Worm (Caenorhabditis elegans) whole organism, L1 larva: ENCODE data around the gene C29E4.15.

Experiments used
- C04F5.9 ChIP-seq: sonication (generic microtip); optimal IDR thresholded peaks from 2 replicates; lab custom pipeline; 2016; ENCODE audit warnings: missing genetic modification characterization, missing compliant biosample characterization
- Y116A8C.19 ChIP-seq: sonication (generic microtip); optimal IDR thresholded peaks from 2 replicates; lab custom pipeline; 2016; ENCODE audit warnings: missing compliant biosample characterization, missing genetic modification characterization, borderline replicate concordance
- aha-1 ChIP-seq: fragments of 150-350 bp; optimal IDR thresholded peaks from 2 replicates; lab custom pipeline; 2014; ENCODE audit warnings: missing biosample characterization, missing genetic modification characterization
- ama-1 ChIP-seq: fragments of 150-350 bp; optimal IDR thresholded peaks from 2 replicates; lab custom pipeline; 2014
- blmp-1 ChIP-seq: fragments of 150-350 bp; optimal IDR thresholded peaks from 2 replicates; lab custom pipeline; 2014; ENCODE audit warnings: missing biosample characterization, missing genetic modification characterization
- ceh-63 ChIP-seq: fragments of 200-800 bp; sonication (Bioruptor generic); optimal IDR thresholded peaks from 2 replicates; lab custom pipeline; 2018; ENCODE audit warnings: mild to moderate bottlenecking, missing genetic modification characterization, missing compliant biosample characterization
- ceh-82 ChIP-seq, 3 experiments: fragments of 150-350 bp in 1 of 3; sonication (generic microtip) in 2 of 3; optimal IDR thresholded peaks; 2 replicates each; lab custom pipeline; 2014 to 2017; ENCODE audit warnings: missing biosample characterization in 3 of 3, missing genetic modification characterization in 3 of 3
- ces-1 ChIP-seq: fragments of 150-350 bp; optimal IDR thresholded peaks from 2 replicates; lab custom pipeline; 2014; ENCODE audit warnings: missing biosample characterization, missing genetic modification reagents, missing genetic modification characterization
- dpl-1 ChIP-seq, 3 experiments: fragments of 150-350 bp in 2 of 3; sonication (generic microtip) in 1 of 3; optimal IDR thresholded peaks; 2 replicates each; lab custom pipeline; 2014 to 2017; ENCODE audit warnings: missing biosample characterization in 3 of 3, missing genetic modification characterization in 3 of 3, missing genetic modification reagents in 3 of 3
- dsc-1 ChIP-seq: sonication (generic microtip); optimal IDR thresholded peaks from 2 replicates; lab custom pipeline; 2016; ENCODE audit warnings: mild to moderate bottlenecking, missing genetic modification characterization, missing compliant biosample characterization
- efl-1 ChIP-seq, 4 experiments: fragments of 150-350 bp; optimal IDR thresholded peaks in 3 of 4; peaks in 1 of 4; 1 replicate in 1 of 4; 2 replicates in 3 of 4; lab custom pipeline; 2014; ENCODE audit warnings: missing biosample characterization in 2 of 4, missing genetic modification characterization in 2 of 4, missing genetic modification reagents in 2 of 4
- efl-3 ChIP-seq: fragments of 200-800 bp; sonication (Bioruptor generic); optimal IDR thresholded peaks from 2 replicates; lab custom pipeline; 2018; ENCODE audit warnings: mild to moderate bottlenecking, missing genetic modification characterization, missing compliant biosample characterization
- egl-13 ChIP-seq: sonication (generic microtip); optimal IDR thresholded peaks from 2 replicates; lab custom pipeline; 2016; ENCODE audit warnings: missing genotype, missing genetic modification reagents, missing genetic modification characterization, missing compliant biosample characterization
- elt-2 ChIP-seq: sonication (generic microtip); optimal IDR thresholded peaks from 2 replicates; lab custom pipeline; 2016; ENCODE audit warnings: missing genetic modification characterization, mild to moderate bottlenecking, inconsistent platforms, missing compliant biosample characterization, missing genetic modification reagents
- ets-5 ChIP-seq: fragments of 200-800 bp; sonication (Bioruptor generic); IDR thresholded peaks from 2 replicates; pipeline ENCODE4 v1.3.6; 2022; ENCODE audit warnings: missing genetic modification characterization, missing compliant biosample characterization
- fos-1 ChIP-seq: fragments of 150-350 bp; optimal IDR thresholded peaks from 2 replicates; lab custom pipeline; 2014; ENCODE audit warnings: missing biosample characterization, missing genetic modification characterization
- hlh-17 ChIP-seq: fragments of 200-800 bp; sonication (Bioruptor generic); optimal IDR thresholded peaks from 2 replicates; lab custom pipeline; 2018; ENCODE audit warnings: missing genetic modification characterization, mild to moderate bottlenecking, missing compliant biosample characterization, moderate library complexity, borderline replicate concordance
- hlh-4 ChIP-seq: sonication (generic microtip); optimal IDR thresholded peaks from 2 replicates; lab custom pipeline; 2016; ENCODE audit warnings: mild to moderate bottlenecking, missing genetic modification characterization, missing compliant biosample characterization
- hpl-2 ChIP-seq: fragments of 150-350 bp; optimal IDR thresholded peaks from 2 replicates; lab custom pipeline; 2014; ENCODE audit warnings: missing biosample characterization, missing genetic modification reagents, missing genetic modification characterization
- irx-1 ChIP-seq: sonication (generic microtip); optimal IDR thresholded peaks from 2 replicates; lab custom pipeline; 2016; ENCODE audit warnings: missing genetic modification characterization, missing compliant biosample characterization
- isw-1 ChIP-seq: fragments of 200-800 bp; sonication (Bioruptor generic); IDR thresholded peaks from 2 replicates; pipeline ENCODE4 v1.3.6; 2022; ENCODE audit warnings: missing genetic modification characterization, missing compliant biosample characterization
- lin-13 ChIP-seq: fragments of 150-350 bp; optimal IDR thresholded peaks from 2 replicates; lab custom pipeline; 2014; ENCODE audit warnings: missing biosample characterization, missing genetic modification reagents, missing genetic modification characterization
- lin-14 ChIP-seq: fragments of 200-800 bp; sonication (Bioruptor generic); optimal IDR thresholded peaks from 2 replicates; lab custom pipeline; 2018; ENCODE audit warnings: mild to moderate bottlenecking, missing genetic modification characterization, moderate library complexity, missing compliant biosample characterization
- lin-39 ChIP-seq: fragments of 150-350 bp; optimal IDR thresholded peaks from 2 replicates; lab custom pipeline; 2014; ENCODE audit warnings: missing biosample characterization, missing genetic modification reagents, missing genetic modification characterization
- lir-3 ChIP-seq: sonication (generic microtip); optimal IDR thresholded peaks from 2 replicates; lab custom pipeline; 2016; ENCODE audit warnings: mild to moderate bottlenecking, missing genetic modification characterization, moderate library complexity, missing compliant biosample characterization; ENCODE audit not compliant: poor library complexity
- mdl-1 ChIP-seq, 2 experiments: fragments of 150-350 bp; optimal IDR thresholded peaks; 2 replicates each; lab custom pipeline; 2014 to 2017; ENCODE audit warnings: missing biosample characterization in 2 of 2, missing genetic modification characterization in 2 of 2, inconsistent platforms in 1 of 2
- mef-2 ChIP-seq: fragments of 150-350 bp; optimal IDR thresholded peaks from 2 replicates; lab custom pipeline; 2014; ENCODE audit warnings: missing biosample characterization, missing genetic modification characterization
- mep-1 ChIP-seq: fragments of 150-350 bp; optimal IDR thresholded peaks from 2 replicates; lab custom pipeline; 2014; ENCODE audit warnings: missing biosample characterization, missing genetic modification characterization
- nhr-12 ChIP-seq: sonication (generic microtip); optimal IDR thresholded peaks from 2 replicates; lab custom pipeline; 2017; ENCODE audit warnings: missing biosample characterization, missing genetic modification characterization
- nhr-19 ChIP-seq: fragments of 200-800 bp; sonication (Bioruptor generic); conservative IDR thresholded peaks from 2 replicates; pipeline ENCODE4 v1.3.6; 2022; ENCODE audit warnings: missing genetic modification characterization, missing compliant biosample characterization
- nhr-237 ChIP-seq: fragments of 150-350 bp; optimal IDR thresholded peaks from 2 replicates; lab custom pipeline; 2014; ENCODE audit warnings: missing biosample characterization, missing genetic modification characterization
- nhr-47 ChIP-seq: sonication (generic microtip); optimal IDR thresholded peaks from 2 replicates; lab custom pipeline; 2016; ENCODE audit warnings: mild to moderate bottlenecking, missing genetic modification characterization, moderate library complexity, missing compliant biosample characterization
- nhr-71 ChIP-seq: sonication (generic microtip); optimal IDR thresholded peaks from 2 replicates; lab custom pipeline; 2016; ENCODE audit warnings: mild to moderate bottlenecking, missing genetic modification characterization, moderate library complexity, missing compliant biosample characterization
- nhr-76 ChIP-seq: sonication (generic microtip); optimal IDR thresholded peaks from 2 replicates; lab custom pipeline; 2017; ENCODE audit warnings: missing biosample characterization, missing genetic modification characterization
- nhr-84 ChIP-seq: sonication (generic microtip); optimal IDR thresholded peaks from 2 replicates; lab custom pipeline; 2017; ENCODE audit warnings: missing biosample characterization, missing genetic modification characterization
- nhr-90 ChIP-seq: sonication (generic microtip); optimal IDR thresholded peaks from 2 replicates; lab custom pipeline; 2016; ENCODE audit warnings: mild to moderate bottlenecking, missing genetic modification characterization, missing compliant biosample characterization; ENCODE audit not compliant: poor library complexity
- pag-3 ChIP-seq: sonication (generic microtip); optimal IDR thresholded peaks from 2 replicates; lab custom pipeline; 2017; ENCODE audit warnings: missing genetic modification characterization, mild to moderate bottlenecking, missing compliant biosample characterization, antibody characterized with exemption, borderline replicate concordance; ENCODE audit not compliant: insufficient read depth
- pax-3 ChIP-seq: fragments of 200-800 bp; sonication (Bioruptor generic); optimal IDR thresholded peaks from 2 replicates; lab custom pipeline; 2018; ENCODE audit warnings: mild to moderate bottlenecking, missing genetic modification characterization, moderate library complexity, missing compliant biosample characterization
- pqm-1 ChIP-seq: sonication (generic microtip); optimal IDR thresholded peaks from 3 replicates; lab custom pipeline; 2017; ENCODE audit warnings: missing biosample characterization, missing genetic modification characterization
- rnt-1 ChIP-seq: sonication (generic microtip); optimal IDR thresholded peaks from 2 replicates; lab custom pipeline; 2016; ENCODE audit warnings: mild to moderate bottlenecking, missing genetic modification characterization, moderate library complexity, missing compliant biosample characterization
- snpc-4 ChIP-seq: fragments of 150-350 bp; optimal IDR thresholded peaks from 2 replicates; lab custom pipeline; 2014; ENCODE audit warnings: missing biosample characterization, missing genetic modification characterization
- sptf-1 ChIP-seq: fragments of 150-350 bp; optimal IDR thresholded peaks from 2 replicates; lab custom pipeline; 2014; ENCODE audit warnings: missing biosample characterization, missing genetic modification characterization
- sup-37 ChIP-seq: fragments of 200-800 bp; sonication (Bioruptor generic); optimal IDR thresholded peaks from 2 replicates; lab custom pipeline; 2018; ENCODE audit warnings: mild to moderate bottlenecking, missing genetic modification characterization, missing compliant biosample characterization
- tbx-2 ChIP-seq: sonication (generic microtip); optimal IDR thresholded peaks from 2 replicates; lab custom pipeline; 2016; ENCODE audit warnings: missing genetic modification characterization, missing compliant biosample characterization
- tlp-1 ChIP-seq: fragments of 150-350 bp; optimal IDR thresholded peaks from 2 replicates; lab custom pipeline; 2014; ENCODE audit warnings: missing biosample characterization, missing genetic modification characterization
- unc-30 ChIP-seq: sonication (generic microtip); optimal IDR thresholded peaks from 2 replicates; lab custom pipeline; 2017; ENCODE audit warnings: missing biosample characterization, missing genetic modification characterization
- unc-62 ChIP-seq: fragments of 150-350 bp; optimal IDR thresholded peaks from 2 replicates; lab custom pipeline; 2014; ENCODE audit warnings: missing biosample characterization, missing genetic modification reagents, missing genetic modification characterization
- unc-86 ChIP-seq: sonication (generic microtip); optimal IDR thresholded peaks from 2 replicates; lab custom pipeline; 2016; ENCODE audit warnings: missing genetic modification characterization, missing compliant biosample characterization
- unc-98 ChIP-seq: fragments of 200-800 bp; sonication (Bioruptor generic); IDR thresholded peaks from 2 replicates; pipeline ENCODE4 v1.3.6; 2022; ENCODE audit warnings: missing genetic modification characterization, missing compliant biosample characterization
- vab-15 ChIP-seq: sonication (generic microtip); optimal IDR thresholded peaks from 2 replicates; lab custom pipeline; 2017; ENCODE audit warnings: missing genotype, mild to moderate bottlenecking, missing genetic modification characterization, missing compliant biosample characterization
- zip-4 ChIP-seq: fragments of 200-800 bp; sonication (Bioruptor generic); optimal IDR thresholded peaks from 2 replicates; lab custom pipeline; 2018; ENCODE audit warnings: mild to moderate bottlenecking, missing genetic modification characterization, moderate library complexity, missing compliant biosample characterization
- ztf-4 ChIP-seq: fragments of 150-350 bp; optimal IDR thresholded peaks from 2 replicates; lab custom pipeline; 2014; ENCODE audit warnings: missing biosample characterization, missing genetic modification characterization

The C29E4.15 gene

ce11 chrIII:7940819-7941218, 11.6 kb upstream of the C29E4.15 start, which contains the start of gene C29E4.12 (continued):
- peak; percentile 47 to 79 (median 69) for TF ChIP-seq ceh-82 (tag; optimal IDR thresholded peaks at IDR 0.05; lab: Kevin White, UChicago)
- TF ChIP-seq aha-1 (tag; lab: Kevin White, UChicago): no peak
- no peak for TF ChIP-seq nhr-76
- peak; percentile 70 for TF ChIP-seq nhr-90 (tag; lab: Kevin White, UChicago)
- TF ChIP-seq nhr-71 (tag; lab: Kevin White, UChicago): peak; percentile 82
- no peak for TF ChIP-seq tlp-1 (tag; lab: Kevin White, UChicago)
- no peak for TF ChIP-seq sup-37
- TF ChIP-seq unc-30 (tag; lab: Kevin White, UChicago): no peak
- peak; percentile 63 for TF ChIP-seq C04F5.9
- peak; percentile 61 for TF ChIP-seq lir-3
- TF ChIP-seq sptf-1 (tag; lab: Kevin White, UChicago): no peak
- no peak for TF ChIP-seq mef-2 (tag; lab: Kevin White, UChicago)
- TF ChIP-seq ztf-4: no peak
- TF ChIP-seq Y116A8C.19 (tag; lab: Kevin White, UChicago): no peak
- peak; percentile 52 for TF ChIP-seq mep-1 (tag; lab: Kevin White, UChicago)
- TF ChIP-seq ama-1 (lab: Kevin White, UChicago): no peak
- TF ChIP-seq unc-62: no peak
- peak; percentile 87 for TF ChIP-seq rnt-1
- no peak for TF ChIP-seq unc-98 (GFP tag; lab: Robert Waterston, UW)
- TF ChIP-seq irx-1: peak; percentile 62
- peak; percentile 26 for TF ChIP-seq egl-13 (tag; lab: Kevin White, UChicago)
- peak; percentile 82 for TF ChIP-seq isw-1 (GFP tag; lab: Robert Waterston, UW)
- peak; percentile 62 for TF ChIP-seq nhr-237 (tag; lab: Kevin White, UChicago)
- TF ChIP-seq blmp-1 (tag; lab: Kevin White, UChicago): peak; percentile 51
- no peak for TF ChIP-seq efl-3 (GFP tag; lab: Kevin White, UChicago)
- peak; percentile 25 for TF ChIP-seq zip-4 (GFP tag; lab: Kevin White, UChicago)
- TF ChIP-seq tbx-2 (tag; lab: Kevin White, UChicago): peak; percentile 77
- TF ChIP-seq ceh-63: no peak
- peak; percentile 26 for TF ChIP-seq elt-2 (tag; lab: Kevin White, UChicago)
- no peak for TF ChIP-seq ces-1 (GFP tag; lab: Kevin White, UChicago)
- peak; percentile 70 for TF ChIP-seq lin-13 (GFP tag; lab: Kevin White, UChicago)
- peak; percentile 79 for TF ChIP-seq nhr-19 (GFP tag; lab: Robert Waterston, UW)
- TF ChIP-seq dsc-1 (tag; lab: Kevin White, UChicago): no peak
- peak; percentile 84 for TF ChIP-seq nhr-47 (tag; lab: Kevin White, UChicago)
- TF ChIP-seq vab-15 (tag; lab: Kevin White, UChicago): no peak
- TF ChIP-seq hpl-2: no peak
- no peak for TF ChIP-seq nhr-84
- TF ChIP-seq nhr-12 (tag; lab: Kevin White, UChicago): no peak
- TF ChIP-seq hlh-4: no peak
- peak; percentile 41 for TF ChIP-seq lin-39 (tag; lab: Kevin White, UChicago)
- peak in 1 of 2 experiments; percentile 66 for TF ChIP-seq mdl-1 (tag; optimal IDR thresholded peaks at IDR 0.05; lab: Kevin White, UChicago)
- TF ChIP-seq unc-86: peak; percentile 53
- no peak for TF ChIP-seq lin-14 (GFP tag; lab: Kevin White, UChicago)
- peak; percentile 7 for TF ChIP-seq fos-1
- TF ChIP-seq ets-5 (GFP tag; lab: Robert Waterston, UW): no peak
- TF ChIP-seq dpl-1 (GFP tag; optimal IDR thresholded peaks at IDR 0.05; lab: Kevin White, UChicago): peak; percentile 96 to 98 (median 98)
- TF ChIP-seq pqm-1 (tag; lab: Kevin White, UChicago): no peak
- peak; percentile 27 for TF ChIP-seq snpc-4
- no peak for TF ChIP-seq hlh-17
- peak; percentile 65 for TF ChIP-seq pax-3 (tag; lab: Kevin White, UChicago)
- no peak for TF ChIP-seq pag-3
- TF ChIP-seq efl-1 (optimal IDR thresholded peaks at IDR 0.05; lab: Kevin White, UChicago): peak; percentile 82 to 98
- TF ChIP-seq efl-1 (GFP tag; optimal IDR thresholded peaks at IDR 0.05 in 1 of 2; lab: Kevin White, UChicago): peak; percentile 98 to 100
